Fruit fly (Drosophila melanogaster) whole organism, pupa: Measurements from ENCODE around the gene scramb2.
A peak's percentile ranks its signal among the peaks of the same experiment; 100 is the strongest.

Experiments
- CG10348 ChIP-seq: fragments of 200-800 bp; sonication (Bioruptor generic); IDR thresholded peaks from 2 replicates; pipeline ENCODE4 v1.3.6; 2022; ENCODE audit warnings: missing biosample characterization, missing genetic modification characterization
- CG12605 ChIP-seq: fragments of 200-800 bp; sonication (Bioruptor generic); IDR thresholded peaks from 2 replicates; pipeline ENCODE4 v1.3.6; 2022; ENCODE audit warnings: missing biosample characterization, missing genetic modification characterization
- CG13204 ChIP-seq: fragments of 200-800 bp; sonication (Bioruptor generic); optimal IDR thresholded peaks from 2 replicates; lab custom pipeline; 2018; ENCODE audit warnings: missing biosample characterization, mild to moderate bottlenecking, missing genetic modification characterization, moderate library complexity
- CG14655 ChIP-seq: fragments of 200-800 bp; sonication (Bioruptor generic); optimal IDR thresholded peaks from 3 replicates; lab custom pipeline; 2017; ENCODE audit warnings: mild to moderate bottlenecking, missing biosample characterization, missing genetic modification reagents, missing genetic modification characterization
- CG15710 ChIP-seq: fragments of 200-800 bp; sonication (Bioruptor generic); optimal IDR thresholded peaks from 2 replicates; lab custom pipeline; 2018; ENCODE audit warnings: missing biosample characterization, mild to moderate bottlenecking, missing genetic modification characterization, moderate library complexity
- CG17806 ChIP-seq: fragments of 200-800 bp; sonication (Bioruptor generic); optimal IDR thresholded peaks from 2 replicates; lab custom pipeline; 2018; ENCODE audit warnings: missing biosample characterization, mild to moderate bottlenecking, missing genetic modification characterization, moderate library complexity
- CG32121 ChIP-seq: fragments of 200-800 bp; sonication (Bioruptor generic); IDR thresholded peaks from 2 replicates; pipeline ENCODE4 v1.3.6; 2022; ENCODE audit warnings: missing biosample characterization, missing genetic modification characterization
- CG34367 ChIP-seq: fragments of 200-800 bp; sonication (Bioruptor generic); optimal IDR thresholded peaks from 2 replicates; lab custom pipeline; 2018; ENCODE audit warnings: missing biosample characterization, mild to moderate bottlenecking, missing genetic modification characterization
- CG4496 ChIP-seq: fragments of 200-800 bp; sonication (Bioruptor generic); IDR thresholded peaks from 3 replicates; pipeline ENCODE4 v1.3.6; 2022; ENCODE audit warnings: missing biosample characterization, missing genetic modification characterization
- CG8159 ChIP-seq: fragments of 200-800 bp; sonication (Bioruptor generic); optimal IDR thresholded peaks from 3 replicates; lab custom pipeline; 2018; ENCODE audit warnings: missing biosample characterization, mild to moderate bottlenecking, missing genetic modification characterization, moderate library complexity
- CG8301 ChIP-seq: fragments of 200-800 bp; sonication (Bioruptor generic); optimal IDR thresholded peaks from 2 replicates; lab custom pipeline; 2018; ENCODE audit warnings: missing biosample characterization, mild to moderate bottlenecking, missing genetic modification characterization
- CG9948 ChIP-seq: fragments of 200-800 bp; sonication (Bioruptor generic); optimal IDR thresholded peaks from 2 replicates; lab custom pipeline; 2018; ENCODE audit warnings: missing biosample characterization, mild to moderate bottlenecking, missing genetic modification characterization, moderate library complexity
- D1 ChIP-seq: fragments of 200-800 bp; sonication (Bioruptor generic); optimal IDR thresholded peaks from 2 replicates; lab custom pipeline; 2018; ENCODE audit warnings: missing biosample characterization, mild to moderate bottlenecking, missing genetic modification characterization, moderate library complexity
- EcR ChIP-seq: fragments of 200-800 bp; sonication (Bioruptor generic); optimal IDR thresholded peaks from 3 replicates; lab custom pipeline; 2019; ENCODE audit warnings: missing biosample characterization, missing genetic modification characterization, mild to moderate bottlenecking, moderate library complexity, missing genetic modification reagents
- Ets98B ChIP-seq: fragments of 200-800 bp; sonication (Bioruptor generic); IDR thresholded peaks from 2 replicates; pipeline ENCODE4 v1.3.6; 2022; ENCODE audit warnings: missing biosample characterization, missing genetic modification characterization
- Pif1A ChIP-seq: fragments of 200-800 bp; sonication (Bioruptor generic); optimal IDR thresholded peaks from 3 replicates; lab custom pipeline; 2016; ENCODE audit warnings: missing biosample characterization, missing genetic modification characterization
- Pif1B ChIP-seq: fragments of 200-800 bp; sonication (Bioruptor generic); optimal IDR thresholded peaks from 3 replicates; lab custom pipeline; 2016; ENCODE audit warnings: missing biosample characterization, missing genetic modification characterization
- Snoo ChIP-seq: fragments of 200-800 bp; sonication (Bioruptor generic); optimal IDR thresholded peaks from 3 replicates; lab custom pipeline; 2017; ENCODE audit warnings: missing biosample characterization, mild to moderate bottlenecking, missing genetic modification characterization, inconsistent platforms
- fd96Ca ChIP-seq: fragments of 200-800 bp; sonication (Bioruptor generic); IDR thresholded peaks from 3 replicates; pipeline ENCODE4 v1.3.6; 2022; ENCODE audit warnings: missing biosample characterization, missing genetic modification characterization
- gl ChIP-seq: fragments of 200-800 bp; sonication (Bioruptor generic); optimal IDR thresholded peaks from 2 replicates; lab custom pipeline; 2018; ENCODE audit warnings: missing biosample characterization, mild to moderate bottlenecking, missing genetic modification characterization
- rn ChIP-seq: fragments of 200-800 bp; sonication (Bioruptor generic); IDR thresholded peaks from 2 replicates; pipeline ENCODE4 v1.3.6; 2022; ENCODE audit warnings: missing biosample characterization, missing genetic modification characterization

scramb2 gene

dm6 chr3L:3083329-3084083 lies 36.9 kb upstream of the scramb2 start:
- TF ChIP-seq Ets98B (GFP tag; lab: Robert Waterston, UW) (0 out of 2 replicates have a peak, but pooled peaks have one; percentile 21), CG34367 (tag; lab: Kevin White, UChicago) (no peak)

dm6 chr3L:3081966-3082516 lies 35.4 kb upstream of the scramb2 start:
- TF ChIP-seq CG17806 (tag; lab: Kevin White, UChicago) (no peak), CG4496 (GFP tag; lab: Robert Waterston, UW) (no peak), Pif1A (GFP tag; lab: Kevin White, UChicago) (no peak), Ets98B (GFP tag; lab: Robert Waterston, UW) (no peak), fd96Ca (GFP tag; lab: Robert Waterston, UW) (no peak), Pif1B (GFP tag; lab: Kevin White, UChicago) (no peak), CG32121 (GFP tag; lab: Robert Waterston, UW) (no peak), EcR (no peak), CG8301 (no peak), CG8159 (tag; lab: Kevin White, UChicago) (no peak), D1 (tag; lab: Kevin White, UChicago) (no peak), CG13204 (GFP tag; lab: Kevin White, UChicago) (no peak), CG15710 (no peak), CG10348 (GFP tag; lab: Robert Waterston, UW) (no peak), gl (no peak), CG34367 (tag; lab: Kevin White, UChicago) (no peak), Snoo (no peak), CG12605 (GFP tag; lab: Robert Waterston, UW) (no peak), CG9948 (tag; lab: Kevin White, UChicago) (no peak)

- TF ChIP-seq fd96Ca (GFP tag; lab: Robert Waterston, UW), result peak; percentile 99
- TF ChIP-seq rn, result peak; percentile 95
- TF ChIP-seq CG17806 (tag; lab: Kevin White, UChicago), result peak; percentile 98
- peak; percentile 96 for TF ChIP-seq gl
- peak; percentile 98 for TF ChIP-seq CG9948 (tag; lab: Kevin White, UChicago)
- TF ChIP-seq CG4496 (GFP tag; lab: Robert Waterston, UW), result peak; percentile 99
- TF ChIP-seq Snoo, result peak; percentile 99
- peak; percentile 95 for TF ChIP-seq CG15710
- peak; percentile 97 for TF ChIP-seq D1 (tag; lab: Kevin White, UChicago)
- TF ChIP-seq CG10348 (GFP tag; lab: Robert Waterston, UW), result peak; percentile 87
- TF ChIP-seq CG8301, result peak; percentile 98
- TF ChIP-seq CG12605 (GFP tag; lab: Robert Waterston, UW), result peak; percentile 98
- peak; percentile 99 for TF ChIP-seq Pif1B (GFP tag; lab: Kevin White, UChicago)
- peak; percentile 98 for TF ChIP-seq CG34367 (tag; lab: Kevin White, UChicago)
- TF ChIP-seq EcR, result peak; percentile 45
- TF ChIP-seq CG14655 (GFP tag; lab: Kevin White, UChicago), result peak; percentile 97
- peak; percentile 99 for TF ChIP-seq Pif1A (GFP tag; lab: Kevin White, UChicago)
- peak; percentile 99 for TF ChIP-seq CG32121 (GFP tag; lab: Robert Waterston, UW)
- TF ChIP-seq CG13204 (GFP tag; lab: Kevin White, UChicago), result peak; percentile 97
- peak; percentile 99 for TF ChIP-seq Ets98B (GFP tag; lab: Robert Waterston, UW)
- TF ChIP-seq CG8159 (tag; lab: Kevin White, UChicago), result peak; percentile 97
These were observed 34.7 kb upstream of the scramb2 start for dm6 chr3L:3081146-3081872.

- TF ChIP-seq CG13204 (GFP tag; lab: Kevin White, UChicago) (no peak), Ets98B (GFP tag; lab: Robert Waterston, UW) (peak; percentile 12; the same call in 1 of the 2 replicates), Pif1B (GFP tag; lab: Kevin White, UChicago) (no peak), CG32121 (GFP tag; lab: Robert Waterston, UW) (peak; percentile 59), EcR (peak; percentile 52), gl (no peak), fd96Ca (GFP tag; lab: Robert Waterston, UW) (peak; percentile 7; the same call in 1 of the 3 replicates), CG17806 (tag; lab: Kevin White, UChicago) (peak; percentile 30), CG4496 (GFP tag; lab: Robert Waterston, UW) (peak; percentile 79; the same call in 2 of the 3 replicates), rn (peak; percentile 4; the same call in 1 of the 2 replicates), Pif1A (GFP tag; lab: Kevin White, UChicago) (no peak), Snoo (no peak), CG8301 (peak; percentile 30), CG15710 (peak; percentile 42), CG8159 (tag; lab: Kevin White, UChicago) (peak; percentile 46), CG14655 (GFP tag; lab: Kevin White, UChicago) (peak; percentile 40), CG12605 (GFP tag; lab: Robert Waterston, UW) (peak; percentile 42), CG34367 (tag; lab: Kevin White, UChicago) (no peak), CG9948 (tag; lab: Kevin White, UChicago) (peak; percentile 41), D1 (tag; lab: Kevin White, UChicago) (no peak), CG10348 (GFP tag; lab: Robert Waterston, UW) (no peak)
These were observed 33.7 kb upstream of the scramb2 start for dm6 chr3L:3080084-3080994.
